Fruit fly (Drosophila melanogaster) whole organism, prepupa: ENCODE results near the gene CG33767.

ENCODE experiments used
- CG11902 ChIP-seq: fragments of 200-800 bp; sonication (Bioruptor generic); optimal IDR thresholded peaks from 3 replicates; lab custom pipeline; 2016; ENCODE audit warnings: missing biosample characterization, missing genetic modification characterization
- CG4318 ChIP-seq: fragments of 200-800 bp; sonication (Bioruptor generic); optimal IDR thresholded peaks from 3 replicates; lab custom pipeline; 2017; ENCODE audit warnings: missing biosample characterization, mild to moderate bottlenecking, missing genetic modification characterization
- CG6792 ChIP-seq: fragments of 200-800 bp; sonication (Bioruptor generic); optimal IDR thresholded peaks from 3 replicates; lab custom pipeline; 2016; ENCODE audit warnings: missing biosample characterization, missing genetic modification characterization
- CG6854 ChIP-seq: fragments of 200-800 bp; sonication (Bioruptor generic); optimal IDR thresholded peaks from 2 replicates; lab custom pipeline; 2017; ENCODE audit warnings: missing biosample characterization, mild to moderate bottlenecking, missing genetic modification characterization
- Eip75B ChIP-seq: fragments of 200-800 bp; sonication (Bioruptor generic); optimal IDR thresholded peaks from 3 replicates; lab custom pipeline; 2016; ENCODE audit warnings: missing biosample characterization, missing genetic modification characterization
- Eip78C ChIP-seq: fragments of 200-800 bp; sonication (Bioruptor generic); peaks from one replicate; lab custom pipeline; 2016; ENCODE audit warnings: missing biosample characterization, missing genetic modification characterization
- Eip93F ChIP-seq: fragments of 200-800 bp; sonication (Bioruptor generic); optimal IDR thresholded peaks from 2 replicates; lab custom pipeline; 2016; ENCODE audit warnings: missing biosample characterization, mild to moderate bottlenecking, missing genetic modification characterization
- Gug ChIP-seq: fragments of 200-800 bp; sonication (Bioruptor generic); IDR thresholded peaks from 2 replicates; pipeline ENCODE4 v1.3.6; 2022; ENCODE audit warnings: missing biosample characterization, missing genetic modification characterization
- Sox14 ChIP-seq: fragments of 200-800 bp; sonication (Bioruptor generic); optimal IDR thresholded peaks from 3 replicates; lab custom pipeline; 2016; ENCODE audit warnings: missing biosample characterization, missing genetic modification characterization
- achi ChIP-seq: fragments of 200-800 bp; sonication (Bioruptor generic); optimal IDR thresholded peaks from 3 replicates; lab custom pipeline; 2016; ENCODE audit warnings: missing biosample characterization, missing genetic modification characterization

- no peak for TF ChIP-seq Gug (GFP tag; lab: Robert Waterston, UW)
- no peak for TF ChIP-seq CG6792 (GFP tag; lab: Kevin White, UChicago)
- TF ChIP-seq Eip93F (GFP tag; lab: Kevin White, UChicago) = no peak
- TF ChIP-seq Sox14 (GFP tag; lab: Kevin White, UChicago) = no peak
- no peak for TF ChIP-seq CG6854 (GFP tag; lab: Kevin White, UChicago)
- TF ChIP-seq CG4318 (GFP tag; lab: Kevin White, UChicago) = no peak
- no peak for TF ChIP-seq Eip75B (GFP tag; lab: Kevin White, UChicago)
- no peak for TF ChIP-seq CG11902 (GFP tag; lab: Kevin White, UChicago)
- TF ChIP-seq achi (GFP tag; lab: Kevin White, UChicago) = no peak
- TF ChIP-seq Eip78C = no peak
Measured at dm6 chr3L:22686987-22687386, 40.9 kb downstream of the CG33767 start, which contains the start of the genes CG14455 and CG14456.
